Worm (Caenorhabditis elegans) whole organism, midembryonic: ENCODE measurements around the gene gpb-1.

Source experiments
- T22C8.4 ChIP-seq: fragments of 200-800 bp; sonication (Bioruptor generic); IDR thresholded peaks from 2 replicates; pipeline ENCODE4 v1.3.6; 2022; ENCODE audit warnings: missing genetic modification characterization, missing compliant biosample characterization
- cog-1 ChIP-seq: sonication (generic microtip); optimal IDR thresholded peaks from 2 replicates; lab custom pipeline; 2016; ENCODE audit warnings: missing genetic modification characterization, missing compliant biosample characterization
- flt-1 ChIP-seq: fragments of 200-800 bp; sonication (Bioruptor generic); IDR thresholded peaks from 2 replicates; pipeline ENCODE4 v1.3.6; 2022; ENCODE audit warnings: missing genetic modification characterization, missing compliant biosample characterization
- klf-2 ChIP-seq: fragments of 200-800 bp; sonication (Bioruptor generic); conservative IDR thresholded peaks from 2 replicates; pipeline ENCODE4 v1.3.6; 2022; ENCODE audit warnings: missing genetic modification reagents, missing genetic modification characterization, missing compliant biosample characterization
- med-1 ChIP-seq: sonication (generic microtip); optimal IDR thresholded peaks from 2 replicates; lab custom pipeline; 2017; ENCODE audit warnings: missing genetic modification characterization, mild to moderate bottlenecking, missing compliant biosample characterization, antibody characterized with exemption, missing genetic modification reagents; ENCODE audit not compliant: insufficient read depth
- ref-1 ChIP-seq: fragments of 200-800 bp; sonication (Bioruptor generic); conservative IDR thresholded peaks from 2 replicates; pipeline ENCODE4 v1.3.6; 2022; ENCODE audit warnings: missing genetic modification reagents, missing genetic modification characterization, missing compliant biosample characterization
- tab-1 ChIP-seq: fragments of 200-800 bp; sonication (Bioruptor generic); IDR thresholded peaks from 2 replicates; pipeline ENCODE4 v1.3.6; 2022; ENCODE audit warnings: missing genetic modification characterization, missing compliant biosample characterization
- ztf-23 ChIP-seq: fragments of 200-800 bp; sonication (Bioruptor generic); IDR thresholded peaks from 2 replicates; pipeline ENCODE4 v1.3.6; 2022; ENCODE audit warnings: missing genetic modification reagents, missing genetic modification characterization, missing compliant biosample characterization
- ztf-29 ChIP-seq: fragments of 200-800 bp; sonication (Bioruptor generic); IDR thresholded peaks from 2 replicates; pipeline ENCODE4 v1.3.6; 2022; ENCODE audit warnings: missing genetic modification reagents, missing genetic modification characterization, missing compliant biosample characterization

The gpb-1 gene

ce11 chrII:11742320-11742719, 6.1 kb downstream of the gpb-1 start:
- TF ChIP-seq tab-1 (GFP tag; lab: Robert Waterston, UW) (no peak), ztf-23 (GFP tag; lab: Robert Waterston, UW) (no peak), flt-1 (GFP tag; lab: Robert Waterston, UW) (no peak), cog-1 (no peak), med-1 (GFP tag; lab: Kevin White, UChicago) (no peak), ztf-29 (GFP tag; lab: Robert Waterston, UW) (no peak), ref-1 (GFP tag; lab: Robert Waterston, UW) (no peak), klf-2 (GFP tag; lab: Robert Waterston, UW) (no peak), T22C8.4 (no peak)

DNA sequence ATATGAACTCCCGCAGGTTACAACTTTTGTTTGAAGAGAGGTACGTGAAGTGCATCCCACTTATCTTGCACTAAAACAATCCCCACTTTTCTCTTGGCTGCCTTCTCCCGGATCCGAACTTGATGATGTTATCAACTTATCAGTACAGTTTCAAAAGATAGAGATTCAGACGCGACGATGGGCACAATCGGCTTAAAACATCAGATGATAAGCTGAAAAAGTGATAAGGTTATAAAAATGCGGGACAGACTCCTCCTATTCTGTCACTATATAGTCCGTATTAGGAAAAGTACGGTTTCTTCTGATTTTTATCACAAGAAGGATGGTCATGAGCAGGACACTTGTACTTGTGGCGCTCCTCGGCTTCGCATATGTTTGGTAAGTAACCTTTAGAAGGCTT, 9.2 kb downstream of the gpb-1 start, which contains the start of gene ctsa-1.2:
ctsa-1.2 (plus strand) TSS at position 160 of the 400 bp plus-strand sequence.
- TF ChIP-seq ztf-23 (GFP tag; lab: Robert Waterston, UW), result no peak
- no peak for TF ChIP-seq med-1 (GFP tag; lab: Kevin White, UChicago)
- no peak for TF ChIP-seq flt-1 (GFP tag; lab: Robert Waterston, UW)
- no peak for TF ChIP-seq klf-2 (GFP tag; lab: Robert Waterston, UW)
- TF ChIP-seq tab-1 (GFP tag; lab: Robert Waterston, UW), result no peak
- no peak for TF ChIP-seq cog-1
- no peak for TF ChIP-seq ztf-29 (GFP tag; lab: Robert Waterston, UW)
- TF ChIP-seq ref-1 (GFP tag; lab: Robert Waterston, UW), result no peak
- no peak for TF ChIP-seq T22C8.4

ce11 chrII:11737347-11737746, 11.1 kb downstream of the gpb-1 start:
- TF ChIP-seq ref-1 (GFP tag; lab: Robert Waterston, UW) (no peak), flt-1 (GFP tag; lab: Robert Waterston, UW) (no peak), klf-2 (GFP tag; lab: Robert Waterston, UW) (no peak), ztf-29 (GFP tag; lab: Robert Waterston, UW) (no peak), med-1 (GFP tag; lab: Kevin White, UChicago) (no peak), cog-1 (no peak)

DNA sequence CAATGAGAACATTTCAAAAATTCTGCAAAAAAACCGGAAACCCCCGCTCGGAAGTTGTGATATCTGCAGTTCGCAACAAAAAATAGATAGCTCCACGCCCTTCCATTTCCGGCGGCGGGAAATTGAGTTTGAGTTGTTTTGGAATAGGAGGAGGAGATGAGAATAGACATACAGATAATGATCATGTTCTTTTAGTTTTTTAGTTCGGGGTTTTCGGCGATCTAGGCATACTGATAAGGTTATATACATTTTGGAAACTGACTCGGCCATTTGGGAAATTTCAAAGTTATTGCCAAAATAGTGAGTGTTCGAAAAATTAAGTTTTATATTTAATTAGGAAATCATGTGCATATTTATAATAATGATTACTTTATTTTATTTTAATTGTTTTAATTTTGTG, 14.6 kb downstream of the gpb-1 start:
- TF ChIP-seq T22C8.4 (no peak), cog-1 (no peak), ztf-29 (GFP tag; lab: Robert Waterston, UW) (no peak), tab-1 (GFP tag; lab: Robert Waterston, UW) (no peak), ztf-23 (GFP tag; lab: Robert Waterston, UW) (no peak), klf-2 (GFP tag; lab: Robert Waterston, UW) (no peak), med-1 (GFP tag; lab: Kevin White, UChicago) (no peak), ref-1 (GFP tag; lab: Robert Waterston, UW) (no peak), flt-1 (GFP tag; lab: Robert Waterston, UW) (no peak)

- TF ChIP-seq ztf-29 (GFP tag; lab: Robert Waterston, UW), result no peak
- TF ChIP-seq T22C8.4, result no peak
- no peak for TF ChIP-seq ztf-23 (GFP tag; lab: Robert Waterston, UW)
- no peak for TF ChIP-seq ref-1 (GFP tag; lab: Robert Waterston, UW)
- TF ChIP-seq med-1 (GFP tag; lab: Kevin White, UChicago), result no peak
- TF ChIP-seq klf-2 (GFP tag; lab: Robert Waterston, UW), result no peak
- no peak for TF ChIP-seq cog-1
- no peak for TF ChIP-seq flt-1 (GFP tag; lab: Robert Waterston, UW)
- TF ChIP-seq tab-1 (GFP tag; lab: Robert Waterston, UW), result no peak
These were observed 15.9 kb downstream of the gpb-1 start, which contains the start of gene F13D12.8 for ce11 chrII:11732513-11732912. F13D12.8 (minus strand) TSS chrII:11732594.

ce11 chrII:11731174-11731724, 17.2 kb downstream of the gpb-1 start:
- no peak for TF ChIP-seq tab-1 (GFP tag; lab: Robert Waterston, UW)
- no peak for TF ChIP-seq ztf-29 (GFP tag; lab: Robert Waterston, UW)
- TF ChIP-seq klf-2 (GFP tag; lab: Robert Waterston, UW), result no peak

DNA sequence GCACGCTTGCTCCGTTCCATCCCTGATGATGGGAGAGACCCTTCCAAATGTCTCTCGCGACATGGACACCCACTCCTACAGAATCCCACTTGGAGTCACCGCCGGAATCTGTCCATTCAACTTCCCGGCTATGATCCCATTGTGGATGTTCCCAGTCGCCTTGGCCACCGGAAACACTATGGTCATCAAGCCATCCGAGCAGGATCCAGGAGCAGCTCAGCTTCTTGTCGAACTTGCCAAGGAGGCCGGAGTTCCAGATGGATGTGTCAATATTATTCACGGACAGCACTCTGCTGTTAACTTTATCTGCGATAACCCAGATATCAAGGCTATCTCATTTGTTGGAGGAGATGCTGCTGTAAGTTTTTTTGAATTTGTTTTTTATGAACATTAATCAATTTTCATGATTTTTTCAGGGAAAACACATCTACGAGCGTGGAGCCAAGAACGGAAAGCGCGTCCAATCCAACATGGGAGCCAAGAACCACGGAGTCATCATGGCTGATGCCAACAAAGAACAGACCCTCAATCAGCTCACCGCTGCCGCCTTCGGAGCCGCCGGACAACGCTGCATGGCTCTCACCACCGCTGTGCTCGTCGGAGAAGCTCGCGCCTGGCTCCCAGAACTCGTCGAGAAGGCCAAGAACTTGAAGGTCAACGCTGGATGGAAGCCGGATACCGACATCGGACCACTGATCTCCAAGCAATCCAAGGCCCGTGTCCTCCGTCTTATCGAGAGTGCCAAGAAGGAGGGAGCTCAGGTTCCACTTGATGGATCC, 18.5 kb downstream of the gpb-1 start:
- TF ChIP-seq flt-1 (GFP tag; lab: Robert Waterston, UW) (no peak), ztf-23 (GFP tag; lab: Robert Waterston, UW) (no peak), cog-1 (no peak), tab-1 (GFP tag; lab: Robert Waterston, UW) (no peak)

- no peak for TF ChIP-seq cog-1
- no peak for TF ChIP-seq T22C8.4
- no peak for TF ChIP-seq ztf-23 (GFP tag; lab: Robert Waterston, UW)
- no peak for TF ChIP-seq klf-2 (GFP tag; lab: Robert Waterston, UW)
- TF ChIP-seq ref-1 (GFP tag; lab: Robert Waterston, UW), result no peak
- no peak for TF ChIP-seq tab-1 (GFP tag; lab: Robert Waterston, UW)
- no peak for TF ChIP-seq ztf-29 (GFP tag; lab: Robert Waterston, UW)
- TF ChIP-seq flt-1 (GFP tag; lab: Robert Waterston, UW), result no peak
- no peak for TF ChIP-seq med-1 (GFP tag; lab: Kevin White, UChicago)
These were observed 19.8 kb downstream of the gpb-1 start, which contains the start of gene alh-8 for ce11 chrII:11728545-11729105. alh-8 (plus strand) TSS chrII:11729055.

ce11 chrII:11727438-11727837, 21.0 kb downstream of the gpb-1 start:
- TF ChIP-seq tab-1 (GFP tag; lab: Robert Waterston, UW) (no peak), flt-1 (GFP tag; lab: Robert Waterston, UW) (no peak), ztf-29 (GFP tag; lab: Robert Waterston, UW) (no peak), med-1 (GFP tag; lab: Kevin White, UChicago) (no peak), klf-2 (GFP tag; lab: Robert Waterston, UW) (no peak), ztf-23 (GFP tag; lab: Robert Waterston, UW) (no peak), cog-1 (no peak), ref-1 (GFP tag; lab: Robert Waterston, UW) (no peak)
